Worm (Caenorhabditis elegans): ENCODE measurements around the gene npr-43.

Gene npr-43

ce11 chrV:14378986-14379385, at the start of gene npr-43:
TSS of gene npr-43 (minus strand) at chrV:14379086.
- TF ChIP-seq mab-5 (tag; optimal IDR thresholded peaks at IDR 0.05): no peak
- no peak for TF ChIP-seq sptf-1 (tag; optimal IDR thresholded peaks at IDR 0.05)
- no peak for TF ChIP-seq bed-3 (GFP tag; optimal IDR thresholded peaks at IDR 0.05)
- no peak for TF ChIP-seq unc-39 (tag; optimal IDR thresholded peaks at IDR 0.05)
- no peak for TF ChIP-seq drap-1 (GFP tag; optimal IDR thresholded peaks at IDR 0.05)
- no peak for TF ChIP-seq ztf-11 (tag; optimal IDR thresholded peaks at IDR 0.05)
- TF ChIP-seq elt-3 (tag; optimal IDR thresholded peaks at IDR 0.05): no peak
- TF ChIP-seq elt-1 (tag; optimal IDR thresholded peaks at IDR 0.05; ENCODE audit: borderline replicate concordance, insufficient read depth): no peak
- no peak for TF ChIP-seq mep-1 (tag; optimal IDR thresholded peaks at IDR 0.05)
- no peak for TF ChIP-seq ces-1 (GFP tag; optimal IDR thresholded peaks at IDR 0.05)
- TF ChIP-seq unc-120 (tag; optimal IDR thresholded peaks at IDR 0.05; ENCODE audit: poor library complexity, severe bottlenecking): no peak
- no peak for TF ChIP-seq ceh-43 (GFP tag; optimal IDR thresholded peaks at IDR 0.05)
- TF ChIP-seq nhr-237 (tag; optimal IDR thresholded peaks at IDR 0.05): no peak
- TF ChIP-seq mls-2 (tag; optimal IDR thresholded peaks at IDR 0.05): no peak
- TF ChIP-seq blmp-1 (tag; optimal IDR thresholded peaks at IDR 0.05): no peak
- no peak for TF ChIP-seq lin-32 (GFP tag; optimal IDR thresholded peaks at IDR 0.05)
- no peak for TF ChIP-seq lsy-2 (tag; optimal IDR thresholded peaks at IDR 0.05)
- TF ChIP-seq hlh-1 (tag; optimal IDR thresholded peaks at IDR 0.05): no peak
- no peak for TF ChIP-seq lin-13 (tag; optimal IDR thresholded peaks at IDR 0.05)
- no peak for TF ChIP-seq sem-2 (GFP tag; optimal IDR thresholded peaks at IDR 0.05)

DNA sequence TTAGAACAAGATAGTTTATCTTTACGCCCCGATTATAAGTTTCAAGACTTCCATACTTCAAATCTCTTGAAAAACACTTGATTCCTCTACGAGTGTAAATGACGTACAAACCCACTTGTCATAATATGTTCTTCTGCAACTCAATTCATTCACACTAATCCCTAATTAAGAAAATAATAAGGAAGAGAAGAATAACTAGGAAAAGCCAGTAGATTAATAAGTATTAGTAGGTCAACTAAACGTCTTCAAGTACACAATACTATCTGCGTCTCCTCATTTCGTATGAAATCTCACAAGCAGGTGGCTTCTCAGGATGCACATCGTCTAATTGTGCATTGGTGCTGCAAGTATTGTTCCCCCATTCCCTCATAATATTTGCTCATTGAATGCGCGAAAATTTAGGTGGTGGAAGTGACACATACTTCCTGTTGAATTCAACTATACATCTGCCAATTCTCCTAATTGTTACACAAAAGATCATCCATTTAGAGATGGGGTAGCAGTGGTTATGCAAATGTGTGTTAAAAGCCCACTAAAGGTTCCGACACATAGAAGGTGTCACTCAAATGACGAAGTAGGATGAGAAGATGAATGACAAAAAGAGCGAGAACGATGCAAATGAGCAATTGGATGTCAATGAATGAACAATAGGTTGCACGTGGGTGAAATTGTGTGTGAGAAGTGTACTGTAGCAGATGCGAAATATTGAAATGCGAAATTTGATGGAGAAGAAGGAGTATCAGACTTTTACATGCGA, 48.4 kb upstream of the npr-43 start:
- TF ChIP-seq ces-1 (GFP tag; optimal IDR thresholded peaks at IDR 0.05) (peak; percentile 59), nhr-2 (tag; optimal IDR thresholded peaks at IDR 0.05) (peak; percentile 25), ceh-83 (GFP tag; optimal IDR thresholded peaks at IDR 0.05) (no peak), cnd-1 (tag; optimal IDR thresholded peaks at IDR 0.05) (peak; percentile 21), bed-3 (GFP tag; optimal IDR thresholded peaks at IDR 0.05) (no peak), drap-1 (GFP tag; optimal IDR thresholded peaks at IDR 0.05) (no peak), mls-2 (tag; optimal IDR thresholded peaks at IDR 0.05) (peak; percentile 32)

DNA sequence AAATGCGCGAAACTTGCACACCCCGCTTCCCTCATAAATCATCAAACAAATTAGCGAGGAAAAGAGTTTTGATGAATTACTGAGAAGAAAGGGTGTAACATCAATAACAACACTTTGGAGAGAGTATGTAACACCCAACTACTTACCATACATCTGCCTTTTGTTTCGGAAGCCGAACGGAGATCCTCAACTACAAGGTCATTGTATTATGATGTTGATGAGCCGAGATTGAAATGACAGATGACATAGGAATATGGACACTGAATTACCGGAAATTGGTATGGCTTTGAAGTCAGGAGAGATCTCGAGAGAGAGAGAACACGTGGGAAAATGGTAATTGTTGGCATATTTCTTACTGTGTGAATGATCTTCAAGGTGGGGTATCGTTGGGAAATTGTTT, 47.1 kb upstream of the npr-43 start:
- TF ChIP-seq mep-1 (tag; optimal IDR thresholded peaks at IDR 0.05): no peak
- TF ChIP-seq ham-2 (GFP tag; optimal IDR thresholded peaks at IDR 0.05): peak; percentile 42
- no peak for TF ChIP-seq flh-1 (GFP tag; optimal IDR thresholded peaks at IDR 0.05)
- peak; percentile 51 for TF ChIP-seq unc-62 (GFP tag; optimal IDR thresholded peaks at IDR 0.05)

DNA sequence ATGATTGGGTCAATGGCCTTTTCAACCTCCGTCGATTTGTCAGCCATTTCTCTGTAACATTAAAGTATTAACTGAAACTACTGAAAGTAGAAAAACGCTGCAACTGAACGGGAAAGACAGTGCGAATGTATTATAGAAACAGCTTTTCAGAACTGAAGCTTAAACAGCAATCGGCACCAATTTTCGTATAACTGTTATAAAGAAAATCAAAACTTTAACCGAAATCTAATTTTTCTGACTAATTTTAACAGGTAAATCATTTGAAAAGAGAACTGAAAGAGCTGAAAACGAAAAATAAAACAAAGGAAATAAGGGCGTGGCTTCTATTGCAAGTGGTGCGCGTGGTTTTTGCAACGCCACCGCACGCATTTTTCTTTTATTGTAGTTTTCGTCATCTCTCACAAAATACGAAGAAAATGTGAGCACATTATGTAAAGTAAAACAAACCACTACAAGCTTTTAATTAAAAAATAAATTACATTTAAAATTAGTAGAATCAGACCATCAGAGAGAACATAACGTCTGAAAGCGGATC, 46.1 kb upstream of the npr-43 start, which contains the start of gene rrsr-1:
TSS of gene rrsr-1 (minus strand) at position 51 of the 535 bp plus-strand sequence.
- TF ChIP-seq zip-8 (tag; optimal IDR thresholded peaks at IDR 0.05) (no peak), sptf-1 (tag; optimal IDR thresholded peaks at IDR 0.05) (peak; percentile 36), ceh-43 (GFP tag; optimal IDR thresholded peaks at IDR 0.05) (no peak), snpc-4 (tag; optimal IDR thresholded peaks at IDR 0.05) (no peak), drap-1 (GFP tag; optimal IDR thresholded peaks at IDR 0.05) (peak; percentile 54), hlh-1 (tag; optimal IDR thresholded peaks at IDR 0.05) (peak; percentile 12), mab-5 (tag; optimal IDR thresholded peaks at IDR 0.05) (no peak), ztf-11 (tag; optimal IDR thresholded peaks at IDR 0.05) (no peak), flh-1 (GFP tag; optimal IDR thresholded peaks at IDR 0.05) (no peak), nhr-2 (tag; optimal IDR thresholded peaks at IDR 0.05) (peak; percentile 12), mls-2 (tag; optimal IDR thresholded peaks at IDR 0.05) (no peak), pha-4 (tag; optimal IDR thresholded peaks at IDR 0.05) (no peak), unc-120 (tag; optimal IDR thresholded peaks at IDR 0.05; ENCODE audit: poor library complexity, severe bottlenecking) (no peak), tbx-8 (GFP tag; optimal IDR thresholded peaks at IDR 0.05) (no peak), ceh-83 (GFP tag; optimal IDR thresholded peaks at IDR 0.05) (no peak), lsy-2 (tag; optimal IDR thresholded peaks at IDR 0.05) (peak; percentile 18), M03D4.4 (tag; optimal IDR thresholded peaks at IDR 0.05) (peak; percentile 46), nhr-76 (tag; optimal IDR thresholded peaks at IDR 0.05) (no peak)

Measured in whole organism, mixed stage, embryonic.